Fruit fly (Drosophila melanogaster): ENCODE measurements around the gene Gs1.

Gene Gs1

DNA sequence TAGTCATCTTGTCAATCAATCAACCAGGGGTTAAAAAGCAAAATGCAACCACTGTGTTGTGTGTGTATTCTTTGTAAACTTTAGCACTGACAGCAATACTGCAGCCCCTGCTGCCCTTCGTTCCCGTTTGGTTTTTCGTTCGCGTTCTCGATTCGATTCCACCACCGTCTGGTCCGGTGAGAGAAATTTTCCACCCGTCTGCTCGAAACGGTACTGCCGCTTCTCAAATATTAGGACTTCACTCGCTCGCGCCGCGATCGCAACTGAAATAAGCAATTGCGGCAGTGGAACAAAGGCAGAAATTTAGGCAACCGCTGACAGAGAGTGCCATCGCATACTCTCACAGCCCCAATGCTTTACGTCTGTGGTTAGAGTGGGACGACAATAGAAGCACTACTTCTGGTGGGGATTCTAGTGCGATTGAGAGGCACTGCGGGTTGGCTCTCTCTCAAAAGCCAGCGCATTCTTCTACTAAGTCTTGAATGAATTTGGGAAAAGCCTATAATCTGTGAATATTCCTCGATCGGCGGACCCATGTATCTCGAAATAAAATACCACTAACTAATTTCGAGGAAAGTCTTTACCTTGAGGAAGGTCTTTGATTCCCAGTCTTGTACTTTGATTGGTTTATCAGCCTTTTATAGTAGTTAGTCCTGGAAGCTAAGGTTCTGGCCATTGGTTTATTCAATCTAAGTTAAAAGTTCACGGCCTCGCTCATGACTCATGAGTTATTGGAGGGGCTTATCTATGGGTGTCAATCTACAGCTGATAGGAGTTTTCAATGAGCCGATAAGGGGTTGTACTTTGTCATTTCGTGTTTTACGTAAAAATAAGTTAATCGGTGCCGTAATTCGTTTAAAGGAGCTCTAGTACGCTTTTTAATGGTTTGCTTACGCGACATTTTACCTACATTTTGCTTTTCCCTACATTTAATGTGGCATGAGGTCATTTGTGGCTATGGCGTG, 2.6 kb upstream of the Gs1 start (continued):
- TF ChIP-seq CG31365 (tag; optimal IDR thresholded peaks at IDR 0.05) (peak; percentile 66), CG15011 (GFP tag; optimal IDR thresholded peaks at IDR 0.05) (no peak), CG3281 (GFP tag; optimal IDR thresholded peaks at IDR 0.05) (peak; percentile 54), CG1024 (GFP tag; IDR thresholded peaks at IDR 0.05) (no peak), CG11560 (tag; IDR thresholded peaks at IDR 0.05) (no peak), MTF-1 (GFP tag; optimal IDR thresholded peaks at IDR 0.05; ENCODE audit: borderline replicate concordance) (peak; percentile 71), dimm (GFP tag; IDR thresholded peaks at IDR 0.05) (no peak), CG4360 (GFP tag; IDR thresholded peaks at IDR 0.05) (0 out of 2 replicates have a peak, but pooled peaks have one; percentile 33), gem (tag; optimal IDR thresholded peaks at IDR 0.05) (no peak), Ada2b (GFP tag; IDR thresholded peaks at IDR 0.05) (no peak), jumu (GFP tag; optimal IDR thresholded peaks at IDR 0.05) (no peak), org-1 (GFP tag; optimal IDR thresholded peaks at IDR 0.05) (no peak), CG43689 (GFP tag; IDR thresholded peaks at IDR 0.05) (no peak), row (GFP tag; IDR thresholded peaks at IDR 0.05) (no peak; the same call in 2 of the 3 replicates), CG14050 (GFP tag; IDR thresholded peaks at IDR 0.05) (no peak), Fer2 (tag; optimal IDR thresholded peaks at IDR 0.05) (no peak), Deaf1 (tag; optimal IDR thresholded peaks at IDR 0.05) (peak; percentile 74), CG15073 (GFP tag; optimal IDR thresholded peaks at IDR 0.05) (no peak), CG13287 (GFP tag; IDR thresholded peaks at IDR 0.05; ENCODE audit: partially characterized antibody) (peak; percentile 69), CG1529 (GFP tag; optimal IDR thresholded peaks at IDR 0.05) (no peak), CG9876 (GFP tag; optimal IDR thresholded peaks at IDR 0.05) (no peak), ind (GFP tag; optimal IDR thresholded peaks at IDR 0.05) (no peak), CG13775 (GFP tag; optimal IDR thresholded peaks at IDR 0.05) (no peak), CG34376 (GFP tag; optimal IDR thresholded peaks at IDR 0.05) (peak; percentile 87), Taf1 (GFP tag; IDR thresholded peaks at IDR 0.05) (0 out of 2 replicates have a peak, but pooled peaks have one; percentile 8), Lhr (GFP tag; optimal IDR thresholded peaks at IDR 0.05) (no peak), unc-4 (GFP tag; IDR thresholded peaks at IDR 0.05; ENCODE audit: partially characterized antibody) (peak; percentile 45; the same call in 1 of the 2 replicates), CG2120 (GFP tag; optimal IDR thresholded peaks at IDR 0.05) (peak; percentile 26), tgo (GFP tag; IDR thresholded peaks at IDR 0.05) (no peak), Dbx (GFP tag; IDR thresholded peaks at IDR 0.05) (peak; percentile 75; the same call in 2 of the 3 replicates), CG12236 (GFP tag; optimal IDR thresholded peaks at IDR 0.05) (no peak), Dref (GFP tag; IDR thresholded peaks at IDR 0.05) (no peak), zfh2 (GFP tag; optimal IDR thresholded peaks at IDR 0.05) (no peak), vnd (GFP tag; IDR thresholded peaks at IDR 0.05; ENCODE audit: partially characterized antibody) (no peak), gsb (GFP tag; IDR thresholded peaks at IDR 0.05) (no peak), CG6175 (GFP tag; IDR thresholded peaks at IDR 0.05) (peak; percentile 32; the same call in 1 of the 3 replicates), CTCF (GFP tag; optimal IDR thresholded peaks at IDR 0.05) (peak; percentile 8), Bgb (GFP tag; IDR thresholded peaks at IDR 0.05; ENCODE audit: partially characterized antibody) (peak; percentile 62; the same call in 1 of the 2 replicates), hkb (optimal IDR thresholded peaks at IDR 0.05) (no peak), hkb (GFP tag; IDR thresholded peaks at IDR 0.05) (peak; percentile 42; the same call in 1 of the 2 replicates), B-H2 (GFP tag; optimal IDR thresholded peaks at IDR 0.05) (peak; percentile 65), dpn (GFP tag; optimal IDR thresholded peaks at IDR 0.05) (peak in 1 of 2 experiments; percentile 14), nerfin-1 (tag; optimal IDR thresholded peaks at IDR 0.05) (peak; percentile 67), CG13123 (GFP tag; optimal IDR thresholded peaks at IDR 0.05) (no peak), Sin3A (optimal IDR thresholded peaks at IDR 0.05) (no peak), ERR (GFP tag; optimal IDR thresholded peaks at IDR 0.05) (peak; percentile 17), CG1603 (tag; optimal IDR thresholded peaks at IDR 0.05) (peak; percentile 26), Fer1 (GFP tag; optimal IDR thresholded peaks at IDR 0.05) (peak; percentile 73), fd96Cb (tag; optimal IDR thresholded peaks at IDR 0.05) (no peak), bsh (GFP tag; optimal IDR thresholded peaks at IDR 0.05) (peak in 1 of 2 experiments; percentile 3)

All from whole organism, embryonic.